Worm (Caenorhabditis elegans) whole organism, L2 larva: ENCODE measurements around the gene Y39E4B.5.

Experiments used
- C34F6.9 ChIP-seq: fragments of 150-350 bp; optimal IDR thresholded peaks from 2 replicates; lab custom pipeline; 2014; ENCODE audit warnings: missing biosample characterization, missing genetic modification characterization
- F13H6.1 ChIP-seq: sonication (generic microtip); optimal IDR thresholded peaks from 2 replicates; lab custom pipeline; 2016; ENCODE audit warnings: missing genetic modification characterization, missing compliant biosample characterization
- R02D3.7 ChIP-seq: fragments of 150-350 bp; optimal IDR thresholded peaks from 2 replicates; lab custom pipeline; 2014; ENCODE audit warnings: missing biosample characterization, missing genetic modification characterization
- Y55F3AM.14 ChIP-seq: fragments of 200-800 bp; sonication (Bioruptor generic); optimal IDR thresholded peaks from 2 replicates; lab custom pipeline; 2018; ENCODE audit warnings: mild to moderate bottlenecking, missing genetic modification characterization, missing compliant biosample characterization
- ZK546.5 ChIP-seq: sonication (generic microtip); optimal IDR thresholded peaks from 2 replicates; lab custom pipeline; 2017; ENCODE audit warnings: missing biosample characterization, missing genetic modification characterization
- alr-1 ChIP-seq: fragments of 150-350 bp; optimal IDR thresholded peaks from 2 replicates; lab custom pipeline; 2014; ENCODE audit warnings: missing biosample characterization, missing genetic modification characterization
- ama-1 ChIP-seq: fragments of 150-350 bp; optimal IDR thresholded peaks from 2 replicates; lab custom pipeline; 2018; ENCODE audit warnings: inconsistent platforms
- blmp-1 ChIP-seq: sonication (generic microtip); optimal IDR thresholded peaks from 2 replicates; lab custom pipeline; 2017; ENCODE audit warnings: missing genetic modification characterization, mild to moderate bottlenecking, missing compliant biosample characterization, antibody characterized with exemption, moderate library complexity; ENCODE audit not compliant: insufficient read depth
- dmd-4 ChIP-seq: sonication (generic microtip); optimal IDR thresholded peaks from 2 replicates; lab custom pipeline; 2017; ENCODE audit warnings: missing biosample characterization, missing genetic modification characterization
- egl-27 ChIP-seq: sonication (generic microtip); optimal IDR thresholded peaks from 3 replicates; lab custom pipeline; 2017; ENCODE audit warnings: missing biosample characterization, missing genetic modification reagents, missing genetic modification characterization
- elt-1 ChIP-seq: fragments of 150-350 bp; optimal IDR thresholded peaks from 2 replicates; lab custom pipeline; 2014; ENCODE audit warnings: missing biosample characterization, missing genetic modification characterization
- elt-3 ChIP-seq: sonication (generic microtip); optimal IDR thresholded peaks from 2 replicates; lab custom pipeline; 2017; ENCODE audit warnings: missing biosample characterization, missing genetic modification characterization
- fos-1 ChIP-seq: fragments of 150-350 bp; optimal IDR thresholded peaks from 2 replicates; lab custom pipeline; 2014; ENCODE audit warnings: missing biosample characterization, missing genetic modification characterization
- gmeb-1 ChIP-seq: fragments of 150-350 bp; optimal IDR thresholded peaks from 2 replicates; lab custom pipeline; 2014; ENCODE audit warnings: missing biosample characterization, missing genetic modification characterization
- lin-13 ChIP-seq: fragments of 150-350 bp; optimal IDR thresholded peaks from 2 replicates; lab custom pipeline; 2014; ENCODE audit warnings: missing biosample characterization, missing genetic modification reagents, missing genetic modification characterization
- lin-39 ChIP-seq: fragments of 150-350 bp; optimal IDR thresholded peaks from 2 replicates; lab custom pipeline; 2014; ENCODE audit warnings: missing biosample characterization, missing genetic modification reagents, missing genetic modification characterization
- lsy-2 ChIP-seq, 2 experiments: fragments of 150-350 bp in 1 of 2; sonication (generic microtip) in 1 of 2; optimal IDR thresholded peaks; 2 replicates each; lab custom pipeline; 2014 to 2017; ENCODE audit warnings: missing biosample characterization in 2 of 2, missing genetic modification characterization in 2 of 2
- mab-5 ChIP-seq: fragments of 150-350 bp; optimal IDR thresholded peaks from 2 replicates; lab custom pipeline; 2014; ENCODE audit warnings: missing biosample characterization, missing genetic modification characterization
- mbf-1 ChIP-seq: sonication (generic microtip); optimal IDR thresholded peaks from 2 replicates; lab custom pipeline; 2017; ENCODE audit warnings: missing biosample characterization, missing genetic modification characterization
- mdl-1 ChIP-seq, 2 experiments: fragments of 150-350 bp in 1 of 2; sonication (generic microtip) in 1 of 2; optimal IDR thresholded peaks; 2 replicates each; lab custom pipeline; 2017; ENCODE audit warnings: missing biosample characterization in 2 of 2, missing genetic modification characterization in 2 of 2
- nhr-10 ChIP-seq: sonication (generic microtip); optimal IDR thresholded peaks from 2 replicates; lab custom pipeline; 2017; ENCODE audit warnings: missing biosample characterization, missing genetic modification characterization
- nhr-11 ChIP-seq: fragments of 150-350 bp; optimal IDR thresholded peaks from 2 replicates; lab custom pipeline; 2014; ENCODE audit warnings: missing biosample characterization, missing genetic modification characterization
- nhr-12 ChIP-seq: fragments of 150-350 bp; optimal IDR thresholded peaks from 2 replicates; lab custom pipeline; 2014; ENCODE audit warnings: missing biosample characterization, missing genetic modification characterization
- nhr-129 ChIP-seq: fragments of 150-350 bp; optimal IDR thresholded peaks from 2 replicates; lab custom pipeline; 2014; ENCODE audit warnings: missing biosample characterization, missing genetic modification characterization
- nhr-21 ChIP-seq: fragments of 150-350 bp; optimal IDR thresholded peaks from 2 replicates; lab custom pipeline; 2014; ENCODE audit warnings: missing biosample characterization, missing genetic modification characterization
- nhr-23 ChIP-seq: fragments of 150-350 bp; optimal IDR thresholded peaks from 2 replicates; lab custom pipeline; 2014; ENCODE audit warnings: missing biosample characterization, missing genetic modification reagents, missing genetic modification characterization
- nhr-237 ChIP-seq: fragments of 150-350 bp; optimal IDR thresholded peaks from 2 replicates; lab custom pipeline; 2014; ENCODE audit warnings: missing biosample characterization, missing genetic modification characterization
- nhr-25 ChIP-seq: fragments of 150-350 bp; sonication (generic microtip); optimal IDR thresholded peaks from 3 replicates; lab custom pipeline; 2014; ENCODE audit warnings: missing biosample characterization, missing genetic modification characterization
- nhr-6 ChIP-seq: fragments of 150-350 bp; optimal IDR thresholded peaks from 2 replicates; lab custom pipeline; 2014; ENCODE audit warnings: missing biosample characterization, missing genetic modification characterization
- nhr-77 ChIP-seq: fragments of 150-350 bp; optimal IDR thresholded peaks from 2 replicates; lab custom pipeline; 2014; ENCODE audit warnings: missing biosample characterization, missing genetic modification characterization
- peb-1 ChIP-seq: fragments of 150-350 bp; optimal IDR thresholded peaks from 2 replicates; lab custom pipeline; 2014; ENCODE audit warnings: missing biosample characterization, missing genetic modification characterization
- sem-4 ChIP-seq: fragments of 150-350 bp; optimal IDR thresholded peaks from 2 replicates; lab custom pipeline; 2014; ENCODE audit warnings: missing biosample characterization, missing genetic modification reagents, missing genetic modification characterization
- skn-1 ChIP-seq: sonication (generic microtip); optimal IDR thresholded peaks from 2 replicates; lab custom pipeline; 2017; ENCODE audit warnings: missing biosample characterization, missing genetic modification characterization
- sma-3 ChIP-seq: sonication (generic microtip); optimal IDR thresholded peaks from 2 replicates; lab custom pipeline; 2016; ENCODE audit warnings: missing genetic modification reagents, missing genetic modification characterization, missing compliant biosample characterization
- sma-9 ChIP-seq, 2 experiments: fragments of 150-350 bp in 1 of 2; sonication (generic microtip) in 1 of 2; optimal IDR thresholded peaks; 2 replicates each; lab custom pipeline; 2014 to 2016; ENCODE audit warnings: missing genetic modification characterization in 2 of 2, mild to moderate bottlenecking in 1 of 2, missing biosample characterization in 1 of 2, missing compliant biosample characterization in 1 of 2, missing genetic modification reagents in 1 of 2, moderate library complexity in 1 of 2
- unc-39 ChIP-seq: fragments of 150-350 bp; optimal IDR thresholded peaks from 2 replicates; lab custom pipeline; 2014; ENCODE audit warnings: missing biosample characterization, missing genetic modification characterization
- unc-55 ChIP-seq: fragments of 150-350 bp; sonication (generic microtip); optimal IDR thresholded peaks from 3 replicates; lab custom pipeline; 2014; ENCODE audit warnings: missing biosample characterization, missing genetic modification reagents, missing genetic modification characterization
- unc-62 ChIP-seq: fragments of 150-350 bp; optimal IDR thresholded peaks from 2 replicates; lab custom pipeline; 2014; ENCODE audit warnings: missing biosample characterization, missing genetic modification reagents, missing genetic modification characterization
- zag-1 ChIP-seq: fragments of 150-350 bp; optimal IDR thresholded peaks from 2 replicates; lab custom pipeline; 2014; ENCODE audit warnings: missing biosample characterization, missing genetic modification characterization
- ztf-1 ChIP-seq: fragments of 200-800 bp; sonication (Bioruptor generic); conservative IDR thresholded peaks from 2 replicates; pipeline ENCODE4 v1.3.6; 2022; ENCODE audit warnings: missing genetic modification characterization, missing compliant biosample characterization
- ztf-4 ChIP-seq: fragments of 150-350 bp; optimal IDR thresholded peaks from 2 replicates; lab custom pipeline; 2014; ENCODE audit warnings: missing biosample characterization, missing genetic modification characterization

Y39E4B.5 gene

DNA sequence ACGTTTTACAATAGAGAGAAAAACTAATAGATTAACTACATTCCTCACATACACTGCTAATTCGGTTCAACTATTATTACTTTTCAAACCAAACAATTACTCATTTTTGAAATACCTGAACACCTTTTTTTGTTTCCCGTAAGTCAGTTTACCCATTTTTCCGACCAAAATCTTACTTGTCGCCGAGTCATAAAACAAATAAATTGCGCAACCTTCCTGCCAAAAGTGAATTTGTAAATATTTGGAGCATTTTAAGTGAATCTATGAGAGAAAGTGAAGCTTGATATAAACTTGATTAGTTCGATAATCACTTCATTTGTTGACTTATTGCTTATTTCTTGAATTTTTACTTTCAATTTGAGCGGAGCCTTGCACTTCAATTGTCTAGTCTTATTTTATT lies 39.3 kb downstream of the Y39E4B.5 start:
- no peak for TF ChIP-seq ama-1 (lab: Kevin White, UChicago)
- no peak for TF ChIP-seq zag-1 (tag; lab: Kevin White, UChicago)
- TF ChIP-seq ztf-1 (GFP tag; lab: Robert Waterston, UW) = no peak
- no peak for TF ChIP-seq nhr-21 (tag; lab: Kevin White, UChicago)
- TF ChIP-seq lin-39 (tag; lab: Kevin White, UChicago) = no peak
- TF ChIP-seq elt-1 (tag; lab: Kevin White, UChicago) = no peak
- TF ChIP-seq nhr-77 (tag; lab: Kevin White, UChicago) = no peak
- TF ChIP-seq mbf-1 (tag; lab: Kevin White, UChicago) = no peak
- TF ChIP-seq Y55F3AM.14 = no peak
- no peak for TF ChIP-seq gmeb-1 (tag; lab: Kevin White, UChicago)
- no peak for TF ChIP-seq nhr-23 (tag; lab: Kevin White, UChicago)
- no peak for TF ChIP-seq nhr-10 (tag; lab: Kevin White, UChicago)
- no peak for TF ChIP-seq R02D3.7 (tag; lab: Kevin White, UChicago)
- TF ChIP-seq nhr-237 = no peak
- no peak for TF ChIP-seq alr-1
- no peak for TF ChIP-seq mab-5 (tag; lab: Kevin White, UChicago)
- TF ChIP-seq C34F6.9 (tag; lab: Kevin White, UChicago) = no peak
- no peak for TF ChIP-seq nhr-6 (tag; lab: Kevin White, UChicago)
- TF ChIP-seq F13H6.1 = no peak
- TF ChIP-seq unc-62 (GFP tag; lab: Kevin White, UChicago) = no peak
- TF ChIP-seq, all 48 proteins: peak for 0

DNA sequence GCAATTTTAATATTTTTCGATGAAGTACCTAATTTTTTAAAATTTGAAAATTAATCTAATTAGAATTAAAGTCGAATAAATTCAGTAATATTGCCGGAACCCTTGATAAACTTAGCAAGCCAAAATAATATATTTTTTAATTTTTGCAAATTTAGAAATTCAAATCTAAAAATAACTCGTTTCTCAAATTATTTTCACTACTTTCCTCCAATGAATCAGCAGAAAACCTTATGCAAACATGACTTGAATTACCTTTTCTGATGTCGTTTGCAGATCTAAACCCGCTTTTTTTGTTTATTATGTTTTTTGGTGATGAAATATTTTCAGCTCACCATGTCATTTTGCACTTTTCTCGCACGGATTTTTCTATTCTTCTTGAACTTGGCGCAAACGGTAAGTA lies 42.6 kb downstream of the Y39E4B.5 start, which contains the start of gene tsp-3:
TSS of gene tsp-3 (plus strand) at position 301 of the 400 bp plus-strand sequence.
- no peak for TF ChIP-seq unc-39 (tag; lab: Kevin White, UChicago)
- TF ChIP-seq elt-1 (tag; lab: Kevin White, UChicago) = no peak
- no peak for TF ChIP-seq skn-1 (tag; lab: Kevin White, UChicago)
- TF ChIP-seq ZK546.5 (tag; lab: Kevin White, UChicago) = no peak
- no peak for TF ChIP-seq nhr-23 (tag; lab: Kevin White, UChicago)
- no peak for TF ChIP-seq nhr-129
- no peak for TF ChIP-seq ztf-1 (GFP tag; lab: Robert Waterston, UW)
- TF ChIP-seq Y55F3AM.14 = no peak
- TF ChIP-seq egl-27 = no peak
- no peak for TF ChIP-seq nhr-237
- no peak for TF ChIP-seq nhr-11 (tag; lab: Kevin White, UChicago)
- no peak for TF ChIP-seq nhr-21 (tag; lab: Kevin White, UChicago)

DNA sequence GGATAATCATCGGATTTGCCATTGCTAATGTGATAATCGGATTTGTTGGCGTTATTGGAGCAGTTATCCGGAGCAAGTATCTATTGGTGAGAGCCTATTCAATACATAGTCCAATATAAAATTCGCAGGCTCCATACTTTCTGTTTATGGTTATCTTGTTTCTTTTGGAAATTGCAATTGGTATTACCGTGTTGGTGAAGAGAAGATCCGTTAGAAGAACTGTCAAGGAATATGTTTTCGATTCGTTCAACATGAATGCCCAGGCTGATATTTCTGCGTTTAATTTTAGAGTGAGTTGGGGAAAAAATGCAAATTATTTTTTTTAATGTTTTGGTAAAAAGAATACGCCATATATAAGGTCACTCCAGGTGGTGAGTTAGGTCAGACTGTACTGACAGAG lies 43.4 kb downstream of the Y39E4B.5 start:
- TF ChIP-seq nhr-10 (tag; lab: Kevin White, UChicago) (no peak), nhr-25 (tag; lab: Kevin White, UChicago) (no peak), nhr-23 (tag; lab: Kevin White, UChicago) (no peak), nhr-11 (tag; lab: Kevin White, UChicago) (no peak), sem-4 (tag; lab: Kevin White, UChicago) (no peak), F13H6.1 (no peak), ztf-1 (GFP tag; lab: Robert Waterston, UW) (no peak), mdl-1 (tag; optimal IDR thresholded peaks at IDR 0.05; lab: Kevin White, UChicago) (no peak), mbf-1 (tag; lab: Kevin White, UChicago) (no peak), R02D3.7 (tag; lab: Kevin White, UChicago) (no peak)

DNA sequence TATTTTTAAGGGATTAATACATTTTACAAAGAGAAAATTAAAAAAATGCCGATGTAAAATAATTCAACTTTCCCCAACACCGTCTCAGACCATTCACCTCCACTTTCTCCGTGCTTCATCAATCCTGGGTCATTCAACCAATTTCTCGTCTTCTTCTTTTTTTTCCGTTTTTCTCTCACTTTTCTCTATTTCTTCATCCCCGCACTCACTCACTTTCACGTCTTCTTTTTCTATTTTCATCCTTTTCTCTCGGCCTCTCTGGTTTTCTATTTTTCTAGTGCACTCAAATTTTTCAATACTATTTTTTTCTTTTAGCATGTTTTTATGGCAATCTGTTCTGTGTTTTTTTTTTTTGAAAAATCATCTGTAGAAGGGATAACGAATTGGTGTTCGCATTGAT lies 46.0 kb downstream of the Y39E4B.5 start:
- TF ChIP-seq ztf-4 (tag; lab: Kevin White, UChicago) = no peak
- TF ChIP-seq nhr-77 (tag; lab: Kevin White, UChicago) = no peak
- TF ChIP-seq nhr-23 (tag; lab: Kevin White, UChicago) = no peak
- no peak for TF ChIP-seq sma-3 (GFP tag; lab: Kevin White, UChicago)
- no peak for TF ChIP-seq dmd-4 (tag; lab: Kevin White, UChicago)
- no peak for TF ChIP-seq mbf-1 (tag; lab: Kevin White, UChicago)
- TF ChIP-seq nhr-21 (tag; lab: Kevin White, UChicago) = no peak
- no peak for TF ChIP-seq mdl-1 (tag; optimal IDR thresholded peaks at IDR 0.05; lab: Kevin White, UChicago)
- no peak for TF ChIP-seq ama-1 (lab: Kevin White, UChicago)
- TF ChIP-seq sma-9 (GFP tag; optimal IDR thresholded peaks at IDR 0.05; lab: Kevin White, UChicago) = no peak
- no peak for TF ChIP-seq sma-9 (tag; optimal IDR thresholded peaks at IDR 0.05; lab: Kevin White, UChicago)
- no peak for TF ChIP-seq fos-1 (tag; lab: Kevin White, UChicago)
- TF ChIP-seq lsy-2 (tag; optimal IDR thresholded peaks at IDR 0.05; lab: Kevin White, UChicago) = no peak
- no peak for TF ChIP-seq nhr-12
- peak; percentile 58 for TF ChIP-seq blmp-1 (tag; lab: Kevin White, UChicago)
- TF ChIP-seq elt-3 (tag; lab: Kevin White, UChicago) = no peak
- TF ChIP-seq egl-27 = no peak
- TF ChIP-seq peb-1 (tag; lab: Kevin White, UChicago) = no peak
- peak; percentile 29 for TF ChIP-seq sem-4 (tag; lab: Kevin White, UChicago)
- no peak for TF ChIP-seq lin-13 (GFP tag; lab: Kevin White, UChicago)
- TF ChIP-seq C34F6.9 (tag; lab: Kevin White, UChicago) = peak; percentile 41
- peak; percentile 66 for TF ChIP-seq unc-55
